Worm (Caenorhabditis elegans): ENCODE results near the gene oig-4.

DNA sequence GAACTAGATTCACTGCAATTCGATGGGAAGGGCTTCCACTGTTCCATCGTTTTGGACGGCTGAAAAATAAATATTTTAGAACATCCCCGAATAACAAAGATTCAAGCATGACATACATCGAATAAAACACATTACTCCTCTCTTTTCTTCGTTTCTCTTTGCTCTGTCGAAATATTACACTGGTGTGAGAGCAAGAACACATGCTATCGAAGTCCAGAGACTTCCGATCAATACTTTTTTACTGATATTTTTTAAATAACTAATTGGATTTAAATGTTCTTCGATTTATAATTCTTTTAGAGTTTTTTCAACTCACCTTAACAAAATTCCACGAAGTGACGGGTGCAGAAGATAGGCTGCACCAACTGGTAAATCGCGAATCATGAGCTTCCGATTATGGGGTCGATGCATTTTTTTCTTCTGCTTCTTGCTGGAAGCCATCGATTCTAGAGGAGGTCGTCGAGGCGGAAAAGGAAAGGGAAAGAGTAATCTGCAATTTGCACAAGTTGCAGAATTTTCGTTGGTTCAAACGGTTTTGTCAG is at the start of gene oig-4, which contains the start of gene R07G3.7:
- TF ChIP-seq lin-39 (tag; optimal IDR thresholded peaks at IDR 0.05) (no peak), zag-1 (tag; optimal IDR thresholded peaks at IDR 0.05) (no peak), nhr-23 (tag; optimal IDR thresholded peaks at IDR 0.05) (no peak), mml-1 (tag; optimal IDR thresholded peaks at IDR 0.05) (no peak), ztf-4 (tag; optimal IDR thresholded peaks at IDR 0.05) (no peak), nhr-77 (tag; optimal IDR thresholded peaks at IDR 0.05) (no peak), ceh-82 (tag; optimal IDR thresholded peaks at IDR 0.05) (no peak), nhr-11 (tag; optimal IDR thresholded peaks at IDR 0.05) (no peak), nhr-237 (tag; optimal IDR thresholded peaks at IDR 0.05) (no peak), nhr-25 (tag; optimal IDR thresholded peaks at IDR 0.05) (no peak), R02D3.7 (tag; optimal IDR thresholded peaks at IDR 0.05) (no peak), nhr-28 (tag; optimal IDR thresholded peaks at IDR 0.05) (no peak), tbx-2 (tag; optimal IDR thresholded peaks at IDR 0.05) (no peak)
